Fruit fly (Drosophila melanogaster): ENCODE data around the gene CG9588.

The CG9588 gene

dm6 chr3R:13676137-13677086, at the start of gene CG9588, which contains the start of gene Lkb1:
Gene CG9588, minus strand, starts transcription at chr3R:13676681.
Gene Lkb1, plus strand, starts transcription at chr3R:13676549.
- TF ChIP-seq gl (tag; optimal IDR thresholded peaks at IDR 0.05), result peak; percentile 23
- TF ChIP-seq CG34367 (tag; optimal IDR thresholded peaks at IDR 0.05), result peak; percentile 66
- TF ChIP-seq rn (GFP tag; IDR thresholded peaks at IDR 0.05), result peak; percentile 75
- peak; percentile 74 for TF ChIP-seq Pif1B (GFP tag; optimal IDR thresholded peaks at IDR 0.05)
- peak; percentile 66 for TF ChIP-seq CG8301 (tag; optimal IDR thresholded peaks at IDR 0.05)
- TF ChIP-seq CG10348 (GFP tag; IDR thresholded peaks at IDR 0.05), result peak; percentile 47; the same call in 1 of the 2 replicates
- TF ChIP-seq CG12605 (GFP tag; IDR thresholded peaks at IDR 0.05), result peak; percentile 78
- TF ChIP-seq CG32121 (GFP tag; IDR thresholded peaks at IDR 0.05), result peak; percentile 80
- peak; percentile 69 for TF ChIP-seq CG17806 (tag; optimal IDR thresholded peaks at IDR 0.05)
- peak; percentile 59 for TF ChIP-seq CG8159 (tag; optimal IDR thresholded peaks at IDR 0.05)
- TF ChIP-seq Snoo (tag; optimal IDR thresholded peaks at IDR 0.05), result peak; percentile 62
- TF ChIP-seq fd96Ca (GFP tag; IDR thresholded peaks at IDR 0.05), result peak; percentile 88
- peak; percentile 87 for TF ChIP-seq Ets98B (GFP tag; IDR thresholded peaks at IDR 0.05)
- TF ChIP-seq D1 (tag; optimal IDR thresholded peaks at IDR 0.05), result no peak
- no peak for TF ChIP-seq CG13204 (GFP tag; optimal IDR thresholded peaks at IDR 0.05)
- no peak for TF ChIP-seq CG14655 (GFP tag; optimal IDR thresholded peaks at IDR 0.05)
- no peak for TF ChIP-seq EcR (GFP tag; optimal IDR thresholded peaks at IDR 0.05)
- TF ChIP-seq CG9948 (tag; optimal IDR thresholded peaks at IDR 0.05), result peak; percentile 61
- peak; percentile 60 for TF ChIP-seq CG15710 (tag; optimal IDR thresholded peaks at IDR 0.05)
- peak; percentile 80 for TF ChIP-seq Pif1A (GFP tag; optimal IDR thresholded peaks at IDR 0.05)
- peak; percentile 94 for TF ChIP-seq CG4496 (GFP tag; IDR thresholded peaks at IDR 0.05)

dm6 chr3R:13724029-13724638, 47.7 kb upstream of the CG9588 start:
- TF ChIP-seq CG10348 (GFP tag; IDR thresholded peaks at IDR 0.05) (no peak), Pif1B (GFP tag; optimal IDR thresholded peaks at IDR 0.05) (no peak), gl (tag; optimal IDR thresholded peaks at IDR 0.05) (no peak), CG32121 (GFP tag; IDR thresholded peaks at IDR 0.05) (no peak), CG15710 (tag; optimal IDR thresholded peaks at IDR 0.05) (no peak), CG34367 (tag; optimal IDR thresholded peaks at IDR 0.05) (no peak), CG4496 (GFP tag; IDR thresholded peaks at IDR 0.05) (no peak), CG8159 (tag; optimal IDR thresholded peaks at IDR 0.05) (no peak), D1 (tag; optimal IDR thresholded peaks at IDR 0.05) (no peak), CG12605 (GFP tag; IDR thresholded peaks at IDR 0.05) (no peak), CG9948 (tag; optimal IDR thresholded peaks at IDR 0.05) (no peak)

- TF ChIP-seq CG12605 (GFP tag; IDR thresholded peaks at IDR 0.05) (no peak), gl (tag; optimal IDR thresholded peaks at IDR 0.05) (no peak), Pif1B (GFP tag; optimal IDR thresholded peaks at IDR 0.05) (no peak), fd96Ca (GFP tag; IDR thresholded peaks at IDR 0.05) (no peak), CG4496 (GFP tag; IDR thresholded peaks at IDR 0.05) (no peak), Snoo (tag; optimal IDR thresholded peaks at IDR 0.05) (no peak), CG9948 (tag; optimal IDR thresholded peaks at IDR 0.05) (no peak), CG34367 (tag; optimal IDR thresholded peaks at IDR 0.05) (no peak), CG32121 (GFP tag; IDR thresholded peaks at IDR 0.05) (no peak), EcR (GFP tag; optimal IDR thresholded peaks at IDR 0.05) (no peak), CG13204 (GFP tag; optimal IDR thresholded peaks at IDR 0.05) (no peak), CG8301 (tag; optimal IDR thresholded peaks at IDR 0.05) (no peak), CG15710 (tag; optimal IDR thresholded peaks at IDR 0.05) (no peak), Ets98B (GFP tag; IDR thresholded peaks at IDR 0.05) (no peak), rn (GFP tag; IDR thresholded peaks at IDR 0.05) (no peak), D1 (tag; optimal IDR thresholded peaks at IDR 0.05) (no peak), CG14655 (GFP tag; optimal IDR thresholded peaks at IDR 0.05) (no peak)
Measured at dm6 chr3R:13722451-13722850, 46.0 kb upstream of the CG9588 start.

dm6 chr3R:13721998-13722397, 45.5 kb upstream of the CG9588 start:
- TF ChIP-seq fd96Ca (GFP tag; IDR thresholded peaks at IDR 0.05) (no peak), Snoo (tag; optimal IDR thresholded peaks at IDR 0.05) (no peak), CG34367 (tag; optimal IDR thresholded peaks at IDR 0.05) (no peak), CG32121 (GFP tag; IDR thresholded peaks at IDR 0.05) (no peak), CG10348 (GFP tag; IDR thresholded peaks at IDR 0.05) (no peak), Pif1B (GFP tag; optimal IDR thresholded peaks at IDR 0.05) (no peak), CG9948 (tag; optimal IDR thresholded peaks at IDR 0.05) (no peak)

dm6 chr3R:13720798-13721197, 44.3 kb upstream of the CG9588 start:
- TF ChIP-seq CG12605 (GFP tag; IDR thresholded peaks at IDR 0.05) (no peak), CG32121 (GFP tag; IDR thresholded peaks at IDR 0.05) (0 out of 2 replicates have a peak, but pooled peaks have one; percentile 16)

dm6 chr3R:13719053-13719452, 42.6 kb upstream of the CG9588 start:
- TF ChIP-seq CG9948 (tag; optimal IDR thresholded peaks at IDR 0.05), result no peak
- TF ChIP-seq CG12605 (GFP tag; IDR thresholded peaks at IDR 0.05), result no peak
- no peak for TF ChIP-seq fd96Ca (GFP tag; IDR thresholded peaks at IDR 0.05)
- no peak for TF ChIP-seq Ets98B (GFP tag; IDR thresholded peaks at IDR 0.05)
- no peak for TF ChIP-seq Pif1B (GFP tag; optimal IDR thresholded peaks at IDR 0.05)
